Worm (Caenorhabditis elegans) whole organism, L3 larva: Measurements from ENCODE around the gene M60.7.

ENCODE experiments used
- R02D3.7 ChIP-seq: fragments of 150-350 bp; optimal IDR thresholded peaks from 2 replicates; lab custom pipeline; 2014; ENCODE audit warnings: missing biosample characterization, missing genetic modification characterization
- aly-2 ChIP-seq: fragments of 150-350 bp; optimal IDR thresholded peaks from 2 replicates; lab custom pipeline; 2014; ENCODE audit warnings: missing biosample characterization, missing genetic modification characterization
- ama-1 ChIP-seq: fragments of 150-350 bp; optimal IDR thresholded peaks from 2 replicates; lab custom pipeline; 2018
- ceh-16 ChIP-seq: sonication (generic microtip); optimal IDR thresholded peaks from 2 replicates; lab custom pipeline; 2017; ENCODE audit warnings: missing biosample characterization, missing genetic modification characterization
- ceh-28 ChIP-seq: fragments of 150-350 bp; optimal IDR thresholded peaks from 2 replicates; lab custom pipeline; 2014; ENCODE audit warnings: missing biosample characterization, missing genetic modification reagents, missing genetic modification characterization
- ceh-82 ChIP-seq: fragments of 150-350 bp; optimal IDR thresholded peaks from 2 replicates; lab custom pipeline; 2014; ENCODE audit warnings: missing biosample characterization, missing genetic modification characterization
- ceh-9 ChIP-seq: sonication (generic microtip); optimal IDR thresholded peaks from 2 replicates; lab custom pipeline; 2018; ENCODE audit warnings: missing biosample characterization, missing genetic modification characterization
- daf-12 ChIP-seq: fragments of 150-350 bp; optimal IDR thresholded peaks from 2 replicates; lab custom pipeline; 2014; ENCODE audit warnings: missing biosample characterization, missing genetic modification reagents, missing genetic modification characterization
- elt-1 ChIP-seq: fragments of 150-350 bp; optimal IDR thresholded peaks from 2 replicates; lab custom pipeline; 2014; ENCODE audit warnings: missing biosample characterization, missing genetic modification characterization
- elt-3 ChIP-seq, 3 experiments: fragments of 150-350 bp in 1 of 3; sonication (generic microtip) in 2 of 3; optimal IDR thresholded peaks; 2 replicates in 2 of 3; 4 replicates in 1 of 3; lab custom pipeline; 2014 to 2017; ENCODE audit warnings: missing biosample characterization in 3 of 3, missing genetic modification characterization in 3 of 3
- eor-1 ChIP-seq, 2 experiments: fragments of 150-350 bp; optimal IDR thresholded peaks; 2 replicates each; lab custom pipeline; 2014 to 2018; ENCODE audit warnings: missing biosample characterization in 2 of 2, missing genetic modification characterization in 2 of 2
- fkh-2 ChIP-seq: fragments of 150-350 bp; optimal IDR thresholded peaks from 2 replicates; lab custom pipeline; 2014; ENCODE audit warnings: missing biosample characterization, missing genetic modification reagents, missing genetic modification characterization
- fos-1 ChIP-seq: fragments of 150-350 bp; optimal IDR thresholded peaks from 2 replicates; lab custom pipeline; 2014; ENCODE audit warnings: missing biosample characterization, missing genetic modification characterization
- hmg-11 ChIP-seq: sonication (generic microtip); optimal IDR thresholded peaks from 2 replicates; lab custom pipeline; 2016; ENCODE audit warnings: missing genetic modification characterization, missing compliant biosample characterization
- jun-1 ChIP-seq: fragments of 150-350 bp; optimal IDR thresholded peaks from 2 replicates; lab custom pipeline; 2014; ENCODE audit warnings: missing biosample characterization, missing genetic modification reagents, missing genetic modification characterization
- lsy-12 ChIP-seq: sonication (generic microtip); optimal IDR thresholded peaks from 2 replicates; lab custom pipeline; 2016; ENCODE audit warnings: mild to moderate bottlenecking, missing genetic modification characterization, missing compliant biosample characterization
- mml-1 ChIP-seq: fragments of 150-350 bp; sonication (generic microtip); optimal IDR thresholded peaks from 3 replicates; lab custom pipeline; 2014; ENCODE audit warnings: missing biosample characterization, missing genetic modification characterization
- nfya-1 ChIP-seq: sonication (generic microtip); optimal IDR thresholded peaks from 2 replicates; lab custom pipeline; 2017; ENCODE audit warnings: missing genetic modification characterization, mild to moderate bottlenecking, missing compliant biosample characterization, antibody characterized with exemption, moderate library complexity; ENCODE audit not compliant: insufficient read depth
- nhr-11 ChIP-seq: fragments of 150-350 bp; optimal IDR thresholded peaks from 2 replicates; lab custom pipeline; 2014; ENCODE audit warnings: missing biosample characterization, missing genetic modification characterization
- nhr-12 ChIP-seq: fragments of 150-350 bp; optimal IDR thresholded peaks from 2 replicates; lab custom pipeline; 2014; ENCODE audit warnings: missing biosample characterization, missing genetic modification characterization
- nhr-23 ChIP-seq: fragments of 150-350 bp; optimal IDR thresholded peaks from 2 replicates; lab custom pipeline; 2014; ENCODE audit warnings: missing biosample characterization, missing genetic modification reagents, missing genetic modification characterization
- nhr-25 ChIP-seq: sonication (generic microtip); optimal IDR thresholded peaks from 2 replicates; lab custom pipeline; 2017; ENCODE audit warnings: missing biosample characterization, missing genetic modification characterization
- nhr-28 ChIP-seq: fragments of 150-350 bp; optimal IDR thresholded peaks from 2 replicates; lab custom pipeline; 2014; ENCODE audit warnings: missing biosample characterization, missing genetic modification characterization
- nhr-43 ChIP-seq: sonication (generic microtip); optimal IDR thresholded peaks from 2 replicates; lab custom pipeline; 2016; ENCODE audit warnings: mild to moderate bottlenecking, missing genetic modification characterization, missing compliant biosample characterization; ENCODE audit not compliant: poor library complexity, severe bottlenecking
- nhr-76 ChIP-seq: fragments of 150-350 bp; sonication (generic microtip); optimal IDR thresholded peaks from 5 replicates; lab custom pipeline; 2014; ENCODE audit warnings: missing biosample characterization, missing genetic modification characterization
- nhr-77 ChIP-seq: fragments of 150-350 bp; optimal IDR thresholded peaks from 2 replicates; lab custom pipeline; 2014; ENCODE audit warnings: missing biosample characterization, missing genetic modification characterization
- pha-4 ChIP-seq: fragments of 150-350 bp; optimal IDR thresholded peaks from 2 replicates; lab custom pipeline; 2014; ENCODE audit warnings: missing biosample characterization, missing genetic modification reagents, missing genetic modification characterization
- pqm-1 ChIP-seq: fragments of 150-350 bp; optimal IDR thresholded peaks from 2 replicates; lab custom pipeline; 2017; ENCODE audit warnings: missing biosample characterization, missing genetic modification characterization, inconsistent platforms
- skn-1 ChIP-seq: fragments of 150-350 bp; optimal IDR thresholded peaks from 2 replicates; lab custom pipeline; 2014; ENCODE audit warnings: missing biosample characterization, missing genetic modification characterization
- unc-39 ChIP-seq: sonication (generic microtip); optimal IDR thresholded peaks from 4 replicates; lab custom pipeline; 2017; ENCODE audit warnings: missing biosample characterization, missing genetic modification characterization
- unc-62 ChIP-seq: fragments of 150-350 bp; sonication (generic microtip); optimal IDR thresholded peaks from 4 replicates; lab custom pipeline; 2014; ENCODE audit warnings: missing biosample characterization, missing genetic modification reagents, missing genetic modification characterization
- zag-1 ChIP-seq: fragments of 150-350 bp; optimal IDR thresholded peaks from 2 replicates; lab custom pipeline; 2014; ENCODE audit warnings: missing biosample characterization, missing genetic modification characterization
- ztf-11 ChIP-seq: fragments of 150-350 bp; optimal IDR thresholded peaks from 2 replicates; lab custom pipeline; 2014; ENCODE audit warnings: missing biosample characterization, missing genetic modification characterization

Gene M60.7

ce11 chrX:8285169-8285796 lies 24.3 kb upstream of the M60.7 start, which contains the start of the genes fis-2 and F13B9.2:
Gene fis-2 (minus strand): TSS chrX:8285219.
Gene F13B9.2 (plus strand): TSS chrX:8285683.
- TF ChIP-seq ztf-11 (tag; lab: Kevin White, UChicago) (no peak), unc-62 (GFP tag; lab: Kevin White, UChicago) (no peak), ceh-16 (tag; lab: Kevin White, UChicago) (no peak), ceh-9 (tag; lab: Kevin White, UChicago) (no peak), elt-3 (tag; optimal IDR thresholded peaks at IDR 0.05; lab: Kevin White, UChicago) (no peak), nhr-77 (no peak), pha-4 (no peak), nhr-23 (tag; lab: Kevin White, UChicago) (peak; percentile 46)

ce11 chrX:8284003-8284402 lies 23.0 kb upstream of the M60.7 start:
- TF ChIP-seq ama-1 (lab: Kevin White, UChicago) (no peak), nhr-28 (no peak), pqm-1 (no peak), fos-1 (tag; lab: Kevin White, UChicago) (no peak)

DNA sequence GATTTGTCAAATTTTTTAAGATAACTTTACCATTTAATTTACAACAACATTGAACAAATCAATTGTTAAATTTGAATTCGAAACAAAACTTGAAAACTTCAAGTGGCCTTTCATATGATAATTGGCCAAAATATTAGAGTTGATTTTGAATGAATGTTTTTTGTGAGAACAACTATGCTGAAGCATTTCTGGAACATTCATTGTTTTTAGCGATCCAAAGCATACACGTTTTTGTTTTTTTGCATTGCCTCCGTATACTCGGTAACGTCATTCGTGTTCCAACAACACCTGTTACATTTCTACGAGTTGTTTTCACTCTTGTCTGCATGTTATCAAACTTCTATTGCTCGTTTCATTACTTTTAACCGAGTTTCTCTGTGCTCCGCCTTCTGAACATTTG lies 16.0 kb upstream of the M60.7 start:
- no peak for TF ChIP-seq daf-12 (tag; lab: Kevin White, UChicago)
- TF ChIP-seq nhr-11, result no peak
- TF ChIP-seq nhr-76 (tag; lab: Kevin White, UChicago), result no peak

ce11 chrX:8276333-8276732 lies 15.4 kb upstream of the M60.7 start:
- TF ChIP-seq eor-1 (tag; optimal IDR thresholded peaks at IDR 0.05; lab: Kevin White, UChicago) (no peak), pha-4 (peak; percentile 9), R02D3.7 (tag; lab: Kevin White, UChicago) (no peak), nfya-1 (tag; lab: Kevin White, UChicago) (peak; percentile 60), hmg-11 (tag; lab: Kevin White, UChicago) (peak; percentile 42), aly-2 (tag; lab: Kevin White, UChicago) (no peak)

DNA sequence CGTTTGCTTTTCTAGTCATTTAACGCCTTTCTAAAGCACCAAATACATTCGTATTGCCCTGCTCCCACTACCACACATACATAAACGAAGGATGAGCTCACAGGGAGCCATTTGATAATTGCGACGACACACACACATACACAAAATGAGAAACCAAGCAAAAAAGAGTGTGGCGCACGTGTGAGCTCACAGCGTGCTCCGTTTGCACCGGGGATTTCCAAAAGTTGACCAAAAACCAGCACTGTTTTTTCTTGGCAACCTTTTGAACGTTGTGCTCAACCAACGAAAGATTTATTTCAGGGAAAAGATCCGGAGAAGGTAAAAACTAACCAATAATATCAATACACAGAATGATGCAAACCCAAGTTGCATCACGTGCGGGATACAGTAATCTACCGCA lies 13.9 kb upstream of the M60.7 start, which contains the start of gene ksr-1:
Gene ksr-1 (plus strand): TSS at position 301 of the 400 bp plus-strand sequence.
- no peak for TF ChIP-seq daf-12 (tag; lab: Kevin White, UChicago)
- TF ChIP-seq unc-39 (tag; lab: Kevin White, UChicago), result no peak
- no peak for TF ChIP-seq lsy-12 (tag; lab: Kevin White, UChicago)
- TF ChIP-seq ceh-82, result no peak
- no peak for TF ChIP-seq ceh-28 (tag; lab: Kevin White, UChicago)
- TF ChIP-seq mml-1 (tag; lab: Kevin White, UChicago), result no peak
- no peak for TF ChIP-seq zag-1 (tag; lab: Kevin White, UChicago)
- no peak for TF ChIP-seq pha-4

ce11 chrX:8273496-8273895 lies 12.5 kb upstream of the M60.7 start:
- no peak for TF ChIP-seq nhr-11
- TF ChIP-seq nhr-12, result no peak
- TF ChIP-seq elt-1 (tag; lab: Kevin White, UChicago), result no peak
- TF ChIP-seq daf-12 (tag; lab: Kevin White, UChicago), result no peak
- peak; percentile 35 for TF ChIP-seq pha-4
- no peak for TF ChIP-seq ceh-82
- no peak for TF ChIP-seq mml-1 (tag; lab: Kevin White, UChicago)
- TF ChIP-seq lsy-12 (tag; lab: Kevin White, UChicago), result no peak
- TF ChIP-seq, all 47 proteins: peak for 1

- no peak for TF ChIP-seq unc-39 (tag; lab: Kevin White, UChicago)
- TF ChIP-seq fkh-2 (tag; lab: Kevin White, UChicago), result no peak
- no peak for TF ChIP-seq nhr-28
- TF ChIP-seq ztf-11 (tag; lab: Kevin White, UChicago), result no peak
- TF ChIP-seq elt-3 (tag; optimal IDR thresholded peaks at IDR 0.05; lab: Kevin White, UChicago), result no peak
- no peak for TF ChIP-seq hmg-11 (tag; lab: Kevin White, UChicago)
- no peak for TF ChIP-seq nhr-43
- TF ChIP-seq ceh-82, result no peak
- no peak for TF ChIP-seq elt-1 (tag; lab: Kevin White, UChicago)
- TF ChIP-seq nhr-76 (tag; lab: Kevin White, UChicago), result no peak
- TF ChIP-seq nhr-12, result no peak
- TF ChIP-seq skn-1, result no peak
- TF ChIP-seq jun-1, result no peak
- TF ChIP-seq zag-1 (tag; lab: Kevin White, UChicago), result no peak
- no peak for TF ChIP-seq pqm-1
- no peak for TF ChIP-seq nhr-25 (tag; lab: Kevin White, UChicago)
Observed at ce11 chrX:8270971-8271553, 10.1 kb upstream of the M60.7 start, which contains the start of gene cutl-29. Gene cutl-29 (minus strand): TSS chrX:8271021.
